Fruit fly (Drosophila melanogaster) Kc167 (cell line): ENCODE results near the gene CG13901.

Source experiments
- Myc ChIP-seq: fragments of >200 bp; optimal IDR thresholded peaks from 2 replicates; lab custom pipeline; 2017; ENCODE audit warnings: missing external identifiers
- Sin3A ChIP-seq: fragments of >200 bp; optimal IDR thresholded peaks from 2 replicates; lab custom pipeline; 2018; ENCODE audit warnings: missing external identifiers
- h ChIP-seq: fragments of >200 bp; optimal IDR thresholded peaks from 3 replicates; lab custom pipeline; 2018; ENCODE audit warnings: missing external identifiers
- psq ChIP-seq: fragments of >200 bp; optimal IDR thresholded peaks from 2 replicates; lab custom pipeline; 2017; ENCODE audit warnings: missing external identifiers
- ttk ChIP-seq: sonication (Bioruptor generic); optimal IDR thresholded peaks from 2 replicates; lab custom pipeline; 2017; ENCODE audit warnings: missing external identifiers

dm6 chr3L:882236-882891, 44.7 kb upstream of the CG13901 start:
- TF ChIP-seq Sin3A (lab: Kevin White, UChicago), result no peak
- no peak for TF ChIP-seq h (lab: Kevin White, UChicago)
- no peak for TF ChIP-seq Myc
- TF ChIP-seq psq (lab: Kevin White, UChicago), result no peak
- no peak for TF ChIP-seq ttk (lab: Kevin White, UChicago)
